Worm (Caenorhabditis elegans): ENCODE measurements around the gene R13D7.2.

The R13D7.2 gene

DNA sequence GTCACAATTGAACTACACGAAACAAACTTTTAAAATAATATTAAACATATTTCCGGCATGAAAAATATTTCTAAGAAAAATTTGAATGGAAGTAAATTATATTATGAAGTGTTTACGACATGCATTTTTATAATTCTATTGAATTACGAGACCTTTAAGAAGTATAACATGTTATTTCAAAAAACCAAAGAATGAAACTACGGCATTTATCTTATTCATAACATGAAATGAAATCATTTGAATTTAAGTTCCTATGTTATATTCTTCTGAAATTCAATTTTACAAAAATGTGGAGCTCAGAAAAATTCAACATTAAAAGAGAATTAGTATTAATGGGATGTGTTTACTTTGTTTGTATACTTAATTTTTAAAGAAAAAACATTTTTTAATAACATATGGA, 21.3 kb downstream of the R13D7.2 start, which contains the start of gene srw-71:
srw-71 (minus strand) TSS at position 101 of the 400 bp plus-strand sequence.
- no peak for TF ChIP-seq sma-3 (GFP tag; optimal IDR thresholded peaks at IDR 0.05)
- no peak for TF ChIP-seq nhr-6 (tag; optimal IDR thresholded peaks at IDR 0.05)
- TF ChIP-seq egl-27 (tag; optimal IDR thresholded peaks at IDR 0.05), result no peak
- TF ChIP-seq nhr-129 (tag; optimal IDR thresholded peaks at IDR 0.05), result no peak
- TF ChIP-seq unc-62 (GFP tag; optimal IDR thresholded peaks at IDR 0.05), result no peak
- no peak for TF ChIP-seq gmeb-1 (tag; optimal IDR thresholded peaks at IDR 0.05)
- no peak for TF ChIP-seq aly-2 (tag; optimal IDR thresholded peaks at IDR 0.05)

DNA sequence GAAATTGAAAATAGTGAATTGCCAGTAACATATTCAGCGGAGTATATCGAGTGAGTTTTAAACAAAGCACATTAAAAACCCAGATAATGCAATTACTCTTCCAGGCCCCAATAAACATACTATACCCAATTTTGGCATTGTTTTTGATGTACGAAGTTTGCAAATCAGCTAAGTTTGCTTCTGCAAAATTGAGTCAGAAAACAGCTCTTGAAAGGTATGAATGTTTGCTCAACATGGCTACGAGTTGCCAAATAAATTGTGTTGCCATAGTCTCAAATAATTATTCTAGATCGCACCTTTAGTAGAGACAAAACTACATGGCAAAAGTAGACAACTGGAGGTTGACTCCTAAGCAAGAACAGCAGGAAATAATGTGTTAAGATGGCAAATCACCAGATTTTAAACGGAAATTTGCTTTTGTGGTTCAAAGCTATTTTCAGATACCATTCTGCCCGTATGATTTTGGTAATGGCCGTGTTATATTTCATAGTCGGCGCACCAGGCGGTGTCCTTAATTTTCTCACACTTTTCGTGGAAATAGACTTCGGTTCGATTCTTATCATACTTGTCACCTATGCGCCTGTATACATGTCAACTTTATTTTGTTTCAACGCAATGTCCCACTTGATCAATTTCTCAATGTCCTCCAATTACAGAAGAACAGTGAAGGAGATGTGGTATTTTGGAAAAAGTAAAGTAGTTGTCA, 22.9 kb downstream of the R13D7.2 start:
- no peak for TF ChIP-seq lin-39 (tag; optimal IDR thresholded peaks at IDR 0.05)
- TF ChIP-seq ama-1 (optimal IDR thresholded peaks at IDR 0.05), result peak; percentile 82
- peak; percentile 33 for TF ChIP-seq nhr-21 (tag; optimal IDR thresholded peaks at IDR 0.05)
- TF ChIP-seq ztf-4 (tag; optimal IDR thresholded peaks at IDR 0.05), result peak; percentile 45
- TF ChIP-seq sem-4 (tag; optimal IDR thresholded peaks at IDR 0.05), result no peak
- TF ChIP-seq nhr-129 (tag; optimal IDR thresholded peaks at IDR 0.05), result peak; percentile 10

DNA sequence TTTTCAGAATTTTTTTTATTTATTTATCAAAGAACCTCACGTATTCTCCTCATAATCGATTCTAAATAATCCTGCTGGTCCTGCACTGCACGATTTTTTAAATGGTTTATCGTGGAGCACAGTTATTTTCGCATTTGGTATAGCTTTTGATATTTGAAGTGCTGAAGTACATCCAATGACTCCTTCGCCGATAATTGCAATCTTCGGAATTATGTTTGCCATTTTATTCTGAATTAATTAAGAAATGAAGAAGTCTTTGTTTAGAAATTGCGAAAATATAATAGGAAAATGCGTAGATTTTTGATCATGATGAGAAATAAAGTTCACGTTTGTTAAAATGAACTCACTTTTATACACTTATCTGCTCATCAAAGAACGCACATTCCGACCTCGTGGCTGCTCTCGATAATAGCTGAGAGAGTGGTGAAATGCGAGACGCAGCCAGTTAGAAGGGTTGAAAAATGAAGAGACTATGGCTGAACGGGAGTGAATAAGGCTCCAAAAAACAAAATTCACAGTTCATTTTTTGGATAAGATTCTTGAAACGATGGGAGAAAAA, 25.2 kb downstream of the R13D7.2 start:
- TF ChIP-seq C34F6.9 (tag; optimal IDR thresholded peaks at IDR 0.05) (peak; percentile 76), lin-13 (GFP tag; optimal IDR thresholded peaks at IDR 0.05) (no peak), nhr-129 (tag; optimal IDR thresholded peaks at IDR 0.05) (peak; percentile 48), fos-1 (tag; optimal IDR thresholded peaks at IDR 0.05) (peak; percentile 49), F13H6.1 (tag; optimal IDR thresholded peaks at IDR 0.05) (peak; percentile 64), lsy-2 (tag; optimal IDR thresholded peaks at IDR 0.05) (peak in 1 of 2 experiments; percentile 71), ceh-16 (tag; optimal IDR thresholded peaks at IDR 0.05) (no peak), sem-4 (tag; optimal IDR thresholded peaks at IDR 0.05) (peak; percentile 46), peb-1 (tag; optimal IDR thresholded peaks at IDR 0.05) (no peak), ZK546.5 (tag; optimal IDR thresholded peaks at IDR 0.05) (no peak), nhr-12 (tag; optimal IDR thresholded peaks at IDR 0.05) (no peak), ama-1 (optimal IDR thresholded peaks at IDR 0.05) (peak; percentile 88), egl-27 (tag; optimal IDR thresholded peaks at IDR 0.05) (no peak), nhr-237 (tag; optimal IDR thresholded peaks at IDR 0.05) (no peak), nhr-23 (tag; optimal IDR thresholded peaks at IDR 0.05) (no peak), ztf-4 (tag; optimal IDR thresholded peaks at IDR 0.05) (peak; percentile 6), unc-39 (tag; optimal IDR thresholded peaks at IDR 0.05) (no peak), mab-5 (tag; optimal IDR thresholded peaks at IDR 0.05) (no peak), crh-2 (tag; optimal IDR thresholded peaks at IDR 0.05) (peak; percentile 78), nhr-77 (tag; optimal IDR thresholded peaks at IDR 0.05) (no peak), snpc-4 (tag; optimal IDR thresholded peaks at IDR 0.05) (no peak), aly-2 (tag; optimal IDR thresholded peaks at IDR 0.05) (no peak), gmeb-1 (tag; optimal IDR thresholded peaks at IDR 0.05) (peak; percentile 16), skn-1 (tag; optimal IDR thresholded peaks at IDR 0.05) (peak; percentile 34), ztf-1 (GFP tag; conservative IDR thresholded peaks at IDR 0.05) (no peak), Y55F3AM.14 (GFP tag; optimal IDR thresholded peaks at IDR 0.05) (no peak), mdl-1 (tag; optimal IDR thresholded peaks at IDR 0.05) (peak; percentile 87 to 88), mbf-1 (tag; optimal IDR thresholded peaks at IDR 0.05) (no peak), nhr-6 (tag; optimal IDR thresholded peaks at IDR 0.05) (no peak), sma-9 (GFP tag; optimal IDR thresholded peaks at IDR 0.05) (peak; percentile 95), sma-9 (tag; optimal IDR thresholded peaks at IDR 0.05) (no peak), dmd-4 (tag; optimal IDR thresholded peaks at IDR 0.05) (no peak), zag-1 (tag; optimal IDR thresholded peaks at IDR 0.05) (peak; percentile 37), ceh-82 (tag; optimal IDR thresholded peaks at IDR 0.05) (no peak), lin-11 (tag; optimal IDR thresholded peaks at IDR 0.05) (no peak), elt-1 (tag; optimal IDR thresholded peaks at IDR 0.05) (no peak), sma-3 (GFP tag; optimal IDR thresholded peaks at IDR 0.05) (no peak), ztf-11 (tag; optimal IDR thresholded peaks at IDR 0.05) (no peak), nhr-10 (tag; optimal IDR thresholded peaks at IDR 0.05) (no peak)
